Fruit fly (Drosophila melanogaster): ENCODE results near the gene papi.

- TF ChIP-seq h (optimal IDR thresholded peaks at IDR 0.05) (no peak), psq (optimal IDR thresholded peaks at IDR 0.05) (no peak), Sin3A (optimal IDR thresholded peaks at IDR 0.05) (no peak)
Measured at dm6 chr2L:2209002-2209401, 11.5 kb upstream of the papi start, which contains the start of gene CG33124.

All from Kc167 (cell line).